Fruit fly (Drosophila melanogaster) whole organism: ENCODE measurements around the gene mRpL16.
A peak's percentile ranks its signal among the peaks of the same experiment; 100 is the strongest.

Experiments
- CG8478 ChIP-seq: fragments of >200 bp; optimal IDR thresholded peaks from 2 replicates; lab custom pipeline; 2018; ENCODE audit warnings: inconsistent platforms
- Dll ChIP-seq: fragments of >200 bp; optimal IDR thresholded peaks from 2 replicates; lab custom pipeline; 2017
- EcR ChIP-seq, 2 experiments: fragments of >200 bp; optimal IDR thresholded peaks; 2 replicates each; lab custom pipeline; 2017; ENCODE audit warnings: missing biosample characterization in 2 of 2, missing genetic modification characterization in 2 of 2, missing genetic modification reagents in 2 of 2
- pan ChIP-seq: fragments of >200 bp; optimal IDR thresholded peaks from 2 replicates; lab custom pipeline; 2017
- psq ChIP-seq: fragments of >200 bp; optimal IDR thresholded peaks from 2 replicates; lab custom pipeline; 2017
- usp ChIP-seq: fragments of >200 bp; optimal IDR thresholded peaks from 2 replicates; lab custom pipeline; 2017; ENCODE audit warnings: missing biosample characterization, missing genetic modification characterization, mixed read lengths

mRpL16 gene

DNA sequence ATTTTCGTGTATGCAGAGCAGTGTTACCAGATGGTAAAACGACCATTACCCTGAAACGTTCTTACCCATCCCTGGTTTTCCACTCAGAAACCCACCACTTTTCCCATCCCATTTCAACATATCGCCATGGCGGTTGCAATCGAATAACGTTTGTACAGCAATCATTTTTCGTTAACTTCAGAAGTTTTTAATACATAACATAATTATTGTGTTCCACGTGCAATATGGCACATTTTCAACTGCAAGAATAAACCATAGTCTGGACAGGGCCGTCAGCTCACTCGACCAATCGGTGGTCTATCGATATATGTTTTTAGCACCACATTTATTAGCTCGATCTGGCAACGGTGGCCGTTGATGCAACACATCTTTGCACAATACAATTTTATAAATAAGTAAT is at the start of gene mRpL16, which contains the start of gene trr:
mRpL16 (plus strand) TSS at position 331 of the 400 bp plus-strand sequence.
trr (minus strand) TSS at position 25 of the 400 bp plus-strand sequence.
- TF ChIP-seq EcR (GFP tag; optimal IDR thresholded peaks at IDR 0.05; lab: Kevin White, UChicago) = no peak
- TF ChIP-seq usp (GFP tag; lab: Kevin White, UChicago) = no peak

DNA sequence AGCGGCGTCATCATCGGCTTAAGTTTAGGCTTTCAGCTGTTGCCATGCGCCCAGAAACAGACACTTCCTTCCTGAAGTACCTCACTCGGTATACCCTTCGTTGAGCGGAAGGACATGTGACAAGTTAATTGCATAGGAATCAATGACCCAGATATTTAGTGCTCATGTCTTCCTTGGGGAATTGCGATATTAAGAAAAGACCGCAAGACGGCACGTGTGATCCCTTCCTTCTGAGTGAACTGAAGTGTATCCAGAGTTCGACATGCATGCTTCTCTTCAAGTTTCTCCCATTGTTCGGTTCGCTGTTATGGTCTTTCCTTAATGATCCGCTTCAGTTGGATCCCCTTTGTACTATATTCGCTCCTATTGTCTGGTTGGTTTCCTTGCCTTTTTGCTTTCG is 49.5 kb upstream of the mRpL16 start:
- TF ChIP-seq pan = no peak
- TF ChIP-seq CG8478 (lab: Kevin White, UChicago) = no peak
- no peak for TF ChIP-seq usp (GFP tag; lab: Kevin White, UChicago)
- TF ChIP-seq Dll = no peak
- TF ChIP-seq EcR (GFP tag; optimal IDR thresholded peaks at IDR 0.05; lab: Kevin White, UChicago) = no peak
- no peak for TF ChIP-seq psq (lab: Kevin White, UChicago)

DNA sequence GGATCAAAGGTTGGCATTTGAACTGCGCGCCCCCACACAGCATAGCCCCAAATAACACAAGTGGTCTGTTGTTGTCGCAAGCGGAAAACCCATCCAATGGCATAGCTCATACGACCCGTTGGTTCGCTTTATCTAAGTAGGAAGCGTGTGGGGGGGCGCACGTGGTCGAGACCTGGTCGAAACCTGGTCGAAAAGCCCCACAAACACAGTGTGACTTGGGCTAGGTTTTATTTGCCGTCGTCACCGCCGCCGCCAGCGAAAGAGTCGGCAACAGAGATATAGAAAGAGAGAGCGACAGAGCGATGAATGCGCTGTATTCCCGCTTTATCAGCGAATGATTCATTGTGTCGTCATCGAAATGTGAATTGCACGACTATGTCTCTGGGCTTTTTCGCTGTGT is 47.2 kb upstream of the mRpL16 start:
- TF ChIP-seq usp (GFP tag; lab: Kevin White, UChicago) = no peak
- TF ChIP-seq EcR (GFP tag; optimal IDR thresholded peaks at IDR 0.05; lab: Kevin White, UChicago) = no peak

- TF ChIP-seq Dll (no peak), usp (GFP tag; lab: Kevin White, UChicago) (no peak), pan (no peak), psq (lab: Kevin White, UChicago) (no peak), EcR (GFP tag; optimal IDR thresholded peaks at IDR 0.05; lab: Kevin White, UChicago) (no peak), CG8478 (lab: Kevin White, UChicago) (no peak)
Measured at dm6 chrX:1845413-1845951, 44.6 kb upstream of the mRpL16 start.

DNA sequence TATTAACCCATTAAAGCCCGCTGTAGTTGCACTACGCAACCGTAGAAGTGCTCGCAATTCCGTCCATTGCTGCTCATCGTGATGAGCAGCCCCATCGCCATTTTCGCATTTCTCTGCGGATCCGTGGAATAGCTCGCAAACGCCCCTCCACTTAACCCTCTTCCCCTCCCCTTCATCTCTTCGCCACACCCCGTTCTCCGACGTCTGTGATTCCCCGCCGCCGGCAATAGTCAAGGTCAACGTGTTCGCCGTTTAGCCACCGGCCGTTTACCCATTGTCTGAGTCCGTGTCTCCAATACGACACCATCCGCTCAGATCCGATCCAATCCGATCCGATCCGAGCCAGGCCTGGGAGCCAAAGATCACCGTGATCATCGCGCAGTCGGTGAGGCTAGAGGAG is 43.7 kb upstream of the mRpL16 start:
- TF ChIP-seq pan (no peak), psq (lab: Kevin White, UChicago) (no peak)

DNA sequence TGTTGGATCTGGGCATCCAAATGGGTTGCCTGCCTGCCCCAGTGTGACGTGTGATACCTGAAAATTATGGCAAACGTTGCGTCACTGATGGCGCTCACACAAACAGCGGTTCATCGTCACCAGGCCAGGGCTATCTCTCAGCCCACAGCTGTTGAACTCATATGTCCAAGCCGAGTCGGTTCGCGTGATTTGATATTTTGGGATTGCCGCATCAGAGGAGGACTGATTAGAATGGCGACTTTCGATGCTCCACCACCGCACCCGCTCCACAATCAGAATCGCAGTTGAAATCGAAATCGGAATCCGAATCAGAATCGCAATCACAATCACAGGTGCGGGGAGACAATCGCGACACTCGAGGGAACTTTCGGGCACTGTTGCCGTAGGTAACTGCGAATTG is 42.3 kb upstream of the mRpL16 start:
- TF ChIP-seq EcR (GFP tag; optimal IDR thresholded peaks at IDR 0.05; lab: Kevin White, UChicago) = no peak
- no peak for TF ChIP-seq pan
- TF ChIP-seq CG8478 (lab: Kevin White, UChicago) = no peak
- TF ChIP-seq psq (lab: Kevin White, UChicago) = no peak
- TF ChIP-seq usp (GFP tag; lab: Kevin White, UChicago) = no peak
- no peak for TF ChIP-seq Dll

DNA sequence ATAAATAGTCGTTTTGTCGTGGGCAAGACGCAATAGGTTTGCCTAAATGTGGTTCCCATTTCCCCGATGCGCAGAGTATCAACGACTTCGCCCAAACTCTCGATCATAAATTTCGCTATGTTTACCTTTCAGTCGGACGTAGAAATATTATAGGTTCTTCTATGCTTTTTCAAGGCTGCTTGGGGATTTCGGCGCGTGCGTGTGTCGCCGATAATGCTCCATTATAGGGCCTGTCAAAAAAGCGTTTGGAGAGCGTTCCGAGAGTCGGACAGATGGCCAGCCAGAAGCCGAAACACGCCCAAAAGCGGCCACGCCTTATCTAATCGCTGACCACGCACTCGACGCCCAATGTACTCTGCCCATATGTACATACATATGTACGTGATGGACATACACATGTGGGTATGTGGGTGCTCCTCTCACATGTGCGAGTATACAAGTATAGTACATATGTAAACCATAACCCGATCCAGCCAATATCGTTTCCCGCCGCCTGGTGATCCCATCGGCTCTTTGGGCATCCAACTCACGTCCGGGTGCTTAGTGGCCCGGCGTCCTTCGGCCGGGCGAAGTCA is 41.3 kb upstream of the mRpL16 start:
- TF ChIP-seq CG8478 (lab: Kevin White, UChicago) = no peak
- TF ChIP-seq EcR (GFP tag; optimal IDR thresholded peaks at IDR 0.05; lab: Kevin White, UChicago) = no peak
- no peak for TF ChIP-seq pan
- TF ChIP-seq Dll = no peak
- no peak for TF ChIP-seq psq (lab: Kevin White, UChicago)
- no peak for TF ChIP-seq usp (GFP tag; lab: Kevin White, UChicago)

DNA sequence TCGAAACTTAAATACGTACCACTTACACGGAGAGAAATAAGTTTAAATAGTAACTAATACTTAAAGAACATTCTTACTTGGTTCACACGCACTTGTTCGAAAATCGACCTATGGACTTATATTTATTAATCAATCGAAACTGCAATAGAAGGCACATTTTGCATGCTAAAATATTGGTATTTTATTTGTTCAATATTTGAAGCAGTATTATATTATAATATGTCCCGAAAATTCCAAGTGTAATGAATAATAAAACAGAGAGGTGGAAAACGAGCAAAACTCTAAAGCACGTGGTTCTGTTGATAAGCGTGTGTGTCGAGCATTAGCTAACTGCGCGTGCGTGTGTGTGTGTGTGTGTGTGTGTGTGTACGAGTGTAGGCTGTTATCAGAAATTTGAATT is 40.1 kb upstream of the mRpL16 start:
- TF ChIP-seq EcR (GFP tag; optimal IDR thresholded peaks at IDR 0.05; lab: Kevin White, UChicago) (no peak), CG8478 (lab: Kevin White, UChicago) (no peak), usp (GFP tag; lab: Kevin White, UChicago) (no peak)

- TF ChIP-seq usp (GFP tag; lab: Kevin White, UChicago) (no peak), Dll (no peak), EcR (GFP tag; optimal IDR thresholded peaks at IDR 0.05; lab: Kevin White, UChicago) (no peak), pan (no peak), CG8478 (lab: Kevin White, UChicago) (no peak), psq (lab: Kevin White, UChicago) (no peak)
Measured at dm6 chrX:1854070-1854469, 36.0 kb upstream of the mRpL16 start.

- TF ChIP-seq EcR (GFP tag; optimal IDR thresholded peaks at IDR 0.05; lab: Kevin White, UChicago) = no peak
- no peak for TF ChIP-seq usp (GFP tag; lab: Kevin White, UChicago)
- TF ChIP-seq CG8478 (lab: Kevin White, UChicago) = no peak
- TF ChIP-seq Dll = no peak
- no peak for TF ChIP-seq pan
- no peak for TF ChIP-seq psq (lab: Kevin White, UChicago)
Measured at dm6 chrX:1854873-1855272, 35.2 kb upstream of the mRpL16 start.

dm6 chrX:1856605-1857004 is 33.5 kb upstream of the mRpL16 start:
- TF ChIP-seq usp (GFP tag; lab: Kevin White, UChicago) = no peak
- TF ChIP-seq EcR (GFP tag; optimal IDR thresholded peaks at IDR 0.05; lab: Kevin White, UChicago) = no peak
- no peak for TF ChIP-seq pan
- TF ChIP-seq psq (lab: Kevin White, UChicago) = no peak
- TF ChIP-seq Dll = no peak
- no peak for TF ChIP-seq CG8478 (lab: Kevin White, UChicago)

DNA sequence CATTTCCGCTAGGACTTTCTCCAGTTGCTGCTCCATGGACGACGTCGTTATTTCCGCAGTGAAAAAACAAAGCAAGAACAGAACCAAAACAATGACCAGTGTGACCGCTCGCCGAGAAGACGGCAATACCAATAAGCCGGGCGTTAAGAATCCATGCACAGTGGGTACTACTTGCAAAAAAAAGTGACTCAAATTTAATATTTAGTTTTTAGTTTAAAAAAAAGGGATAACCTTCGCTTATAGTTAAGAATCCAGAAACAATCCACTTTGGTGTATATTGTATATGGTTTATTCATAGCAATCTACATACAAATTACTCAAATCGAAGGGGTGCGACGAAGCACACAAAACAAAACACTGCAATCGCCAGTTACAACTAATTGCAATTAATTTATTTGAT is 31.2 kb upstream of the mRpL16 start, which contains the start of gene Lamtor5:
Lamtor5 (minus strand) TSS at position 105 of the 400 bp plus-strand sequence.
- no peak for TF ChIP-seq EcR (GFP tag; optimal IDR thresholded peaks at IDR 0.05; lab: Kevin White, UChicago)
- TF ChIP-seq psq (lab: Kevin White, UChicago) = no peak
- TF ChIP-seq pan = no peak
- TF ChIP-seq usp (GFP tag; lab: Kevin White, UChicago) = no peak
- TF ChIP-seq Dll = no peak
- TF ChIP-seq CG8478 (lab: Kevin White, UChicago) = no peak

DNA sequence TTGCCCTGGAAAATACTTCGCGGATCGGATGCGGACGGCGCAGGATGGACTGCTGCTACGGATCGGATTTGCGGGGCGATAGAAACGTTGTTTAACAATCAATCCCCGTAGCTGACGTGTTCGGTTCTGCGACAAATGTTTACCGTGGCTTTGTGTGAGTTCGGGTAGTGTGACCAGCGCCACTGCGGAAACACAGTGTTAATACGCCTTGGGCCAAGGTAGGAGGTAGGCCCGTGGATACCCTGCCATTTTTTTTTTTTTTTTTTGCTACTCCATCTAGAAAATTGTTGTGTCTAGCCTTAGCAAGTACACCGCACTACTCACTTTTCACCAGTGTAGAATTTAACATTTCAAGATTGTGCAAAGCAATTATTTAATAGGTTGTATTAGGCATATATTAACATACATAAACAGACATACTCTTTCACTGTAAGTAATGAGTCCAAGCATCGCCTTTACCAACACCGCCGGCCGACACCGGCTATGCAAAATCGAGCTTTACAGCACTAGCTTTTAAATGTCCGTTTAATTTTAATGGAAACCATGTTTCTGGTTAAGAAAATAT is 28.4 kb upstream of the mRpL16 start, which contains the start of gene deltaCOP:
deltaCOP (minus strand) TSS at position 171 of the 565 bp plus-strand sequence.
- TF ChIP-seq usp (GFP tag; lab: Kevin White, UChicago) (no peak), pan (peak; percentile 70)
